Fruit fly (Drosophila melanogaster) whole organism, embryonic: ENCODE measurements around the gene CG13484.
A peak's percentile ranks its signal among the peaks of the same experiment; 100 is the strongest.

Experiments used
- Abd-B ChIP-seq: fragments of 200-800 bp; sonication (Bioruptor generic); optimal IDR thresholded peaks from 2 replicates; lab custom pipeline; 2018; ENCODE audit warnings: missing biosample characterization, mild to moderate bottlenecking, missing genetic modification characterization, moderate library complexity
- Bteb2 ChIP-seq: fragments of 200-800 bp; sonication (Bioruptor generic); optimal IDR thresholded peaks from 2 replicates; lab custom pipeline; 2016; ENCODE audit warnings: missing biosample characterization, missing genetic modification characterization
- CG15073 ChIP-seq: fragments of 200-800 bp; sonication (Bioruptor generic); optimal IDR thresholded peaks from 2 replicates; lab custom pipeline; 2016; ENCODE audit warnings: missing biosample characterization, missing genetic modification characterization
- CG1529 ChIP-seq: fragments of 200-800 bp; sonication (Bioruptor generic); optimal IDR thresholded peaks from 3 replicates; lab custom pipeline; 2018; ENCODE audit warnings: missing biosample characterization, missing genetic modification characterization
- CG18262 ChIP-seq: fragments of 200-800 bp; optimal IDR thresholded peaks from 3 replicates; lab custom pipeline; 2019; ENCODE audit warnings: missing biosample characterization, mild to moderate bottlenecking, missing genetic modification characterization, moderate library complexity
- CG30403 ChIP-seq: fragments of 200-800 bp; sonication (Bioruptor generic); optimal IDR thresholded peaks from 3 replicates; lab custom pipeline; 2016; ENCODE audit warnings: missing biosample characterization, missing genetic modification characterization
- CG33557 ChIP-seq: fragments of 200-800 bp; sonication (Bioruptor generic); optimal IDR thresholded peaks from 2 replicates; lab custom pipeline; 2019; ENCODE audit warnings: missing biosample characterization, mild to moderate bottlenecking, missing genetic modification characterization, moderate library complexity
- CG4328 ChIP-seq: fragments of 200-800 bp; sonication (Bioruptor generic); optimal IDR thresholded peaks from 3 replicates; lab custom pipeline; 2017; ENCODE audit warnings: missing biosample characterization, missing genetic modification reagents, missing genetic modification characterization
- CG4404 ChIP-seq: fragments of 200-800 bp; sonication (Bioruptor generic); IDR thresholded peaks from 2 replicates; pipeline ENCODE4 v1.3.6; 2022; ENCODE audit warnings: missing biosample characterization, missing genetic modification characterization
- CG4424 ChIP-seq: fragments of 200-800 bp; sonication (Bioruptor generic); optimal IDR thresholded peaks from 3 replicates; lab custom pipeline; 2016; ENCODE audit warnings: missing biosample characterization, missing genetic modification characterization
- CG6654 ChIP-seq: fragments of 200-800 bp; sonication (Bioruptor generic); optimal IDR thresholded peaks from 2 replicates; lab custom pipeline; 2017; ENCODE audit warnings: missing biosample characterization, mild to moderate bottlenecking, missing genetic modification characterization
- CG6683 ChIP-seq: fragments of 200-800 bp; sonication (Bioruptor generic); optimal IDR thresholded peaks from 2 replicates; lab custom pipeline; 2017; ENCODE audit warnings: missing biosample characterization, mild to moderate bottlenecking, missing genetic modification characterization, missing genetic modification reagents
- CG7786 ChIP-seq: fragments of 200-800 bp; sonication (Bioruptor generic); optimal IDR thresholded peaks from 2 replicates; lab custom pipeline; 2016; ENCODE audit warnings: missing biosample characterization, missing genetic modification characterization
- CG8281 ChIP-seq: fragments of 200-800 bp; sonication (Bioruptor generic); optimal IDR thresholded peaks from 2 replicates; lab custom pipeline; 2018; ENCODE audit warnings: missing biosample characterization, mild to moderate bottlenecking, missing genetic modification characterization, moderate library complexity
- CG9727 ChIP-seq: fragments of 200-800 bp; sonication (Bioruptor generic); optimal IDR thresholded peaks from 3 replicates; lab custom pipeline; 2017; ENCODE audit warnings: missing biosample characterization, mild to moderate bottlenecking, missing genetic modification characterization
- CG9876 ChIP-seq: fragments of 200-800 bp; sonication (Bioruptor generic); optimal IDR thresholded peaks from 2 replicates; lab custom pipeline; 2016; ENCODE audit warnings: missing biosample characterization, missing genetic modification characterization
- CoRest ChIP-seq: fragments of 200-800 bp; sonication (Bioruptor generic); optimal IDR thresholded peaks from 3 replicates; lab custom pipeline; 2018; ENCODE audit warnings: missing biosample characterization, mild to moderate bottlenecking, missing genetic modification characterization, moderate library complexity
- D19A ChIP-seq: fragments of 200-800 bp; optimal IDR thresholded peaks from 3 replicates; lab custom pipeline; 2019; ENCODE audit warnings: missing biosample characterization, mild to moderate bottlenecking, missing genetic modification characterization, moderate library complexity
- E2f2 ChIP-seq: fragments of 200-800 bp; sonication (Bioruptor generic); IDR thresholded peaks from 2 replicates; pipeline ENCODE4 v1.3.6; 2022; ENCODE audit warnings: missing biosample characterization, missing genetic modification characterization
- Ets65A ChIP-seq: fragments of 200-800 bp; sonication (Bioruptor generic); peaks from one replicate; lab custom pipeline; 2016; ENCODE audit warnings: missing biosample characterization, missing genetic modification characterization
- Gsc ChIP-seq: fragments of 200-800 bp; sonication (Bioruptor generic); IDR thresholded peaks from 2 replicates; pipeline ENCODE4 v1.3.6; 2022; ENCODE audit warnings: missing biosample characterization, missing genetic modification characterization
- H2.0 ChIP-seq: fragments of 200-800 bp; sonication (Bioruptor generic); IDR thresholded peaks from 2 replicates; pipeline ENCODE4 v1.3.6; 2022; ENCODE audit warnings: missing biosample characterization, missing genetic modification characterization
- Hey ChIP-seq: fragments of 200-800 bp; sonication (Bioruptor generic); optimal IDR thresholded peaks from 3 replicates; lab custom pipeline; 2018; ENCODE audit warnings: missing biosample characterization, mild to moderate bottlenecking, missing genetic modification characterization
- Sry-β ChIP-seq: fragments of 200-800 bp; sonication (Bioruptor generic); optimal IDR thresholded peaks from 2 replicates; lab custom pipeline; 2018; ENCODE audit warnings: missing biosample characterization, mild to moderate bottlenecking, missing genetic modification characterization, moderate library complexity
- Sry-δ ChIP-seq: fragments of 200-800 bp; sonication (Bioruptor generic); optimal IDR thresholded peaks from 2 replicates; lab custom pipeline; 2016; ENCODE audit warnings: missing biosample characterization, missing genetic modification characterization
- Xrp1 ChIP-seq: fragments of 200-800 bp; sonication (Bioruptor generic); IDR thresholded peaks from 2 replicates; pipeline ENCODE4 v1.3.6; 2022; ENCODE audit warnings: missing biosample characterization, missing genetic modification characterization
- abd-A ChIP-seq: fragments of 200-800 bp; sonication (Bioruptor generic); optimal IDR thresholded peaks from 3 replicates; lab custom pipeline; 2019; ENCODE audit warnings: missing biosample characterization, mild to moderate bottlenecking, missing genetic modification characterization, moderate library complexity
- br ChIP-seq: fragments of >200 bp; optimal IDR thresholded peaks from 2 replicates; lab custom pipeline; 2017
- btn ChIP-seq: fragments of 200-800 bp; sonication (Bioruptor generic); optimal IDR thresholded peaks from 2 replicates; lab custom pipeline; 2016; ENCODE audit warnings: missing biosample characterization, missing genetic modification characterization
- cad ChIP-seq: fragments of >200 bp; optimal IDR thresholded peaks from 2 replicates; lab custom pipeline; 2017; ENCODE audit warnings: missing biosample characterization, missing genetic modification characterization
- cas ChIP-seq: fragments of 200-800 bp; sonication (Bioruptor generic); IDR thresholded peaks from 2 replicates; pipeline ENCODE4 v1.3.6; 2022; ENCODE audit warnings: missing biosample characterization, missing genetic modification characterization
- chm ChIP-seq: fragments of 200-800 bp; sonication (Bioruptor generic); IDR thresholded peaks from 2 replicates; pipeline ENCODE4 v1.3.6; 2022; ENCODE audit warnings: missing biosample characterization, missing genetic modification characterization
- dm ChIP-seq: fragments of 200-800 bp; sonication (Bioruptor generic); optimal IDR thresholded peaks from 3 replicates; lab custom pipeline; 2016; ENCODE audit warnings: missing biosample characterization, missing genetic modification characterization
- eyg ChIP-seq: fragments of 200-800 bp; sonication (Bioruptor generic); optimal IDR thresholded peaks from 3 replicates; lab custom pipeline; 2016; ENCODE audit warnings: missing biosample characterization, missing genetic modification characterization
- grn ChIP-seq: fragments of 200-800 bp; sonication (Bioruptor generic); optimal IDR thresholded peaks from 3 replicates; lab custom pipeline; 2017; ENCODE audit warnings: missing biosample characterization, missing genetic modification characterization
- ham ChIP-seq: fragments of 200-800 bp; sonication (Bioruptor generic); IDR thresholded peaks from 2 replicates; pipeline ENCODE4 v1.3.6; 2022; ENCODE audit warnings: missing biosample characterization, missing genetic modification characterization
- kay ChIP-seq: fragments of 200-800 bp; sonication (Bioruptor generic); optimal IDR thresholded peaks from 2 replicates; lab custom pipeline; 2016; ENCODE audit warnings: missing biosample characterization, missing genetic modification characterization
- lmd ChIP-seq: fragments of 200-800 bp; sonication (Bioruptor generic); IDR thresholded peaks from 2 replicates; pipeline ENCODE4 v1.3.6; 2022; ENCODE audit warnings: missing biosample characterization, missing genetic modification characterization
- lola ChIP-seq, 3 experiments: fragments of >200 bp in 2 of 3; fragments of 200-800 bp in 1 of 3; sonication (Bioruptor generic) in 1 of 3; optimal IDR thresholded peaks; 2 replicates each; lab custom pipeline; 2017 to 2019; ENCODE audit warnings: missing biosample characterization in 3 of 3, missing genetic modification characterization in 3 of 3, mild to moderate bottlenecking in 1 of 3, moderate library complexity in 1 of 3
- lov ChIP-seq, 2 experiments: fragments of 200-800 bp in 1 of 2; fragments of >200 bp in 1 of 2; sonication (Bioruptor generic) in 1 of 2; IDR thresholded peaks in 1 of 2; optimal IDR thresholded peaks in 1 of 2; 2 replicates in 1 of 2; 3 replicates in 1 of 2; pipeline versions ENCODE4 v1.3.6 to Lab custom; 2017 to 2022; ENCODE audit warnings: missing biosample characterization in 1 of 2, missing genetic modification characterization in 1 of 2
- nmo ChIP-seq: fragments of 200-800 bp; sonication (Bioruptor generic); optimal IDR thresholded peaks from 2 replicates; lab custom pipeline; 2018; ENCODE audit warnings: missing biosample characterization, mild to moderate bottlenecking, missing genetic modification characterization, moderate library complexity
- otp ChIP-seq: fragments of 200-800 bp; sonication (Bioruptor generic); IDR thresholded peaks from 3 replicates; pipeline ENCODE4, ENCODE4 v1.3.6; 2022; ENCODE audit warnings: missing biosample characterization, missing genetic modification characterization
- phol ChIP-seq: fragments of 200-800 bp; sonication (Bioruptor generic); optimal IDR thresholded peaks from 3 replicates; lab custom pipeline; 2018; ENCODE audit warnings: missing biosample characterization, mild to moderate bottlenecking, missing genetic modification characterization, moderate library complexity
- pita ChIP-seq: fragments of 200-800 bp; sonication (Bioruptor generic); optimal IDR thresholded peaks from 2 replicates; lab custom pipeline; 2017; ENCODE audit warnings: missing biosample characterization, mild to moderate bottlenecking, missing genetic modification characterization
- pros ChIP-seq: fragments of 200-800 bp; sonication (Bioruptor generic); optimal IDR thresholded peaks from 3 replicates; lab custom pipeline; 2019; ENCODE audit warnings: missing biosample characterization, mild to moderate bottlenecking, missing genetic modification characterization, moderate library complexity
- ranshi ChIP-seq: fragments of 200-800 bp; sonication (Bioruptor generic); IDR thresholded peaks from 2 replicates; pipeline ENCODE4 v1.3.6; 2022; ENCODE audit warnings: missing biosample characterization, missing genetic modification characterization
- ro ChIP-seq: fragments of 200-800 bp; sonication (Bioruptor generic); IDR thresholded peaks from 2 replicates; pipeline ENCODE4 v1.3.6; 2022; ENCODE audit warnings: missing biosample characterization, missing genetic modification characterization
- unpg ChIP-seq: fragments of 200-800 bp; sonication (Bioruptor generic); optimal IDR thresholded peaks from 3 replicates; lab custom pipeline; 2018; ENCODE audit warnings: missing biosample characterization, mild to moderate bottlenecking, missing genetic modification characterization, moderate library complexity

The CG13484 gene

DNA sequence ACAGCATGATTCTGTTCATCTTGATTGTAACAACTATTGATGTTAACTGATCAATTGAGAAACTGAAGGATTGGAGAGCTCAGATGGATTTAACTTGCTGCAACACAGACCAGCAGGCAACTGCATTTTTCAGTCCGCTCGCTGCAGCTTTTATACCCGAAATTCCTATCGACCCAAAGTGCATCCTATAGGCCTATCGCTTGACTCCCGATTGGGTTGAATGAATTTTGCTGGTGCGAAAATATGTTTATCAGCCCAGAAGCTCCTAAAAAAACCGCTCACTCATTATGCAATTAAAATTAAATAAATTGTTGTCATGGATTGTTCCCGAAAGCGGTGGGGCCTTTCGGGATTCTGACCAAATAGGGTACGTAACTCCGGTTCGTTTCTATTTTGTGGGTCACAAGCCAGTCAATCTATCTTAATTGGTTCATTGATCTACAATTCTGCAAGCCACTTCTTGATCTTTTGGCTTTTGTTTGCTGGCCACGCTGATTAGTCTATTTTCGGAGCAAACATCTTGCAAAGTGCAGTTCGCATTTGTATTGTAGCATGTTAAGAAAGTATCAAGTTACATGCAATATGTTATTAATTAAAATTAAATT lies 45.2 kb upstream of the CG13484 start, which contains the start of gene Fbp1 (continued):
- TF ChIP-seq grn (GFP tag; lab: Kevin White, UChicago) (no peak), Xrp1 (no peak), ro (GFP tag; lab: Robert Waterston, UW) (no peak), CG4404 (GFP tag; lab: Robert Waterston, UW) (no peak), ranshi (GFP tag; lab: Robert Waterston, UW) (no peak), CG4328 (no peak)

DNA sequence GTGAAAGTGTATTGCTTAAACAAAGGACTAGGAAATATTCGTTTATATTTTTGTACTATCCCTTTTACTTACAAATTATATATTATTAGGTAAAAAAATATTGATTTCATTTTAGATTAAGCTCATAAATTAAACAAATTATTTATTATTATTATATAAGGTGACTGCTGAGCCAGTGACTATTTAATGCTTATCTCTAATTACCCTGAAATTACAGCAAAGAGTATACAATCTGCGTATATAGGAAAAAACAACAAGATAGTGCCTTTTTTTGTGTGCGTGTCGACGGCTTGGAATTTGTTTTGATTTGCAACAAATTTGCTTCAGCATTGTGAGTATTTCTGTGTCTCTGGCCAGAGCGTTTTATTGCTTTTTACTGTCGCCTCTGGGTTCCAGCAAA lies 36.6 kb upstream of the CG13484 start:
- TF ChIP-seq br (lab: Kevin White, UChicago): no peak
- peak; percentile 90 for TF ChIP-seq D19A (tag; lab: Kevin White, UChicago)
- TF ChIP-seq, all 482 proteins: peak for 1

DNA sequence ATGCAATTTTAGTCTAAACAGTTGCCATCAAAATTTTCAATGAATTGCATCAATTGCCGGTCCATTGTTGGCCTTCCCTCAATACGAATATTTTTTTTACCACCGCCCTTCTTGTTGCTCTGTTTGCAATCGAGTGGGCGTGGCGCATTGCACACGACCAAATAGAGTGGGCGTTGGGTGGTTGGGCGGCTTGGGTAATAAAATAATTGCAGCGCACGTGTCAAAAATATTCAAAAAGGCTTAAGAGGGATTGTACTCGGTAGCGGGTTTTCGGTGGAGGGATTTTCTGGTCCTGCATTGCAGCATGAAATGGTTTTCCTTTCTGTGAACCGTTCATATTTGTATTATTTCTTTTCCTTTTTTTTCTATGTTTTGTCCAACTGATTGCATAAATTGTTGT lies 36.1 kb upstream of the CG13484 start:
- TF ChIP-seq abd-A: no peak
- TF ChIP-seq Ets65A: peak; percentile 90
- TF ChIP-seq lmd: no peak
- no peak for TF ChIP-seq Bteb2 (GFP tag; lab: Kevin White, UChicago)
- no peak for TF ChIP-seq CG6654 (GFP tag; lab: Kevin White, UChicago)
- TF ChIP-seq unpg: no peak
- no peak for TF ChIP-seq CoRest
- no peak for TF ChIP-seq CG4424
- no peak for TF ChIP-seq CG1529 (GFP tag; lab: Kevin White, UChicago)
- TF ChIP-seq Gsc (GFP tag; lab: Robert Waterston, UW): no peak
- no peak for TF ChIP-seq eyg
- no peak for TF ChIP-seq cad (GFP tag; lab: Kevin White, UChicago)
- peak; percentile 17 for TF ChIP-seq Hey (tag; lab: Kevin White, UChicago)
- TF ChIP-seq Sry-β (GFP tag; lab: Kevin White, UChicago): no peak
- TF ChIP-seq phol (tag; lab: Kevin White, UChicago): no peak
- TF ChIP-seq pita (GFP tag; lab: Kevin White, UChicago): no peak
- 0 out of 2 replicates have a peak, but pooled peaks have one; percentile 7 for TF ChIP-seq H2.0

DNA sequence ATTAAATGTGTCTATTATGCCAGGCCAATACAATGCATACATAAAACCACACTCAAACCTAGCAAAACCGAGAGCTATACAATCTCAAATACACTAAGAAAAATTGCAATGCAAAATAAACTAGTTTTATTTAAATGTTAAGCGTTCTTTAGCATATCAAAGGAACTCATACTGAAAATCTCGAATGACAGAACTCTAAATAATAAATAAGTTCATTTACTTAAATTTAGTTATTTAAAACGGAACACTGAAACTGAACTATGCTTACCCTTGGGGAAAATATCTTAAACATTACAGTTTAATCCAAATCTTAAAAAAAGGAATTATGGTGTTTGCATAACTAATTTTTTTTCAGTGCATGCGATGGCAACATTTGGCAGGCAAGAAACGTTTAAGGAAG lies 33.3 kb upstream of the CG13484 start:
- TF ChIP-seq CG18262 (tag; lab: Kevin White, UChicago) (peak; percentile 65), cas (GFP tag; lab: Robert Waterston, UW) (no peak), CG33557 (no peak), CG6683 (GFP tag; lab: Kevin White, UChicago) (no peak), lola (GFP tag; optimal IDR thresholded peaks at IDR 0.05; lab: Kevin White, UChicago) (peak in 1 of 3 experiments; percentile 8), CG30403 (GFP tag; lab: Kevin White, UChicago) (peak; percentile 3), btn (no peak), CG9727 (GFP tag; lab: Kevin White, UChicago) (peak; percentile 13), pros (GFP tag; lab: Kevin White, UChicago) (no peak), Xrp1 (peak; percentile 34; the same call in 1 of the 2 replicates), CG7786 (GFP tag; lab: Kevin White, UChicago) (no peak), E2f2 (GFP tag; lab: Robert Waterston, UW) (no peak), CG15073 (no peak), nmo (GFP tag; lab: Kevin White, UChicago) (peak; percentile 36), lov (optimal IDR thresholded peaks at IDR 0.05; lab: Kevin White, UChicago) (no peak), lov (GFP tag; IDR thresholded peaks at IDR 0.05; lab: Robert Waterston, UW) (no peak), Sry-δ (no peak), Abd-B (no peak), otp (no peak), ham (no peak), CG9876 (GFP tag; lab: Kevin White, UChicago) (no peak), kay (GFP tag; lab: Kevin White, UChicago) (no peak), CG8281 (tag; lab: Kevin White, UChicago) (no peak), chm (GFP tag; lab: Robert Waterston, UW) (no peak), dm (GFP tag; lab: Kevin White, UChicago) (no peak)
